Worm (Caenorhabditis elegans) whole organism, midembryonic: ENCODE measurements around the gene T14B4.3.

Experiments used
- T22C8.4 ChIP-seq: fragments of 200-800 bp; sonication (Bioruptor generic); IDR thresholded peaks from 2 replicates; pipeline ENCODE4 v1.3.6; 2022; ENCODE audit warnings: missing genetic modification characterization, missing compliant biosample characterization
- cog-1 ChIP-seq: sonication (generic microtip); optimal IDR thresholded peaks from 2 replicates; lab custom pipeline; 2016; ENCODE audit warnings: missing genetic modification characterization, missing compliant biosample characterization
- flt-1 ChIP-seq: fragments of 200-800 bp; sonication (Bioruptor generic); IDR thresholded peaks from 2 replicates; pipeline ENCODE4 v1.3.6; 2022; ENCODE audit warnings: missing genetic modification characterization, missing compliant biosample characterization
- klf-2 ChIP-seq: fragments of 200-800 bp; sonication (Bioruptor generic); conservative IDR thresholded peaks from 2 replicates; pipeline ENCODE4 v1.3.6; 2022; ENCODE audit warnings: missing genetic modification reagents, missing genetic modification characterization, missing compliant biosample characterization
- med-1 ChIP-seq: sonication (generic microtip); optimal IDR thresholded peaks from 2 replicates; lab custom pipeline; 2017; ENCODE audit warnings: missing genetic modification characterization, mild to moderate bottlenecking, missing compliant biosample characterization, antibody characterized with exemption, missing genetic modification reagents; ENCODE audit not compliant: insufficient read depth
- ref-1 ChIP-seq: fragments of 200-800 bp; sonication (Bioruptor generic); conservative IDR thresholded peaks from 2 replicates; pipeline ENCODE4 v1.3.6; 2022; ENCODE audit warnings: missing genetic modification reagents, missing genetic modification characterization, missing compliant biosample characterization
- tab-1 ChIP-seq: fragments of 200-800 bp; sonication (Bioruptor generic); IDR thresholded peaks from 2 replicates; pipeline ENCODE4 v1.3.6; 2022; ENCODE audit warnings: missing genetic modification characterization, missing compliant biosample characterization
- ztf-23 ChIP-seq: fragments of 200-800 bp; sonication (Bioruptor generic); IDR thresholded peaks from 2 replicates; pipeline ENCODE4 v1.3.6; 2022; ENCODE audit warnings: missing genetic modification reagents, missing genetic modification characterization, missing compliant biosample characterization
- ztf-29 ChIP-seq: fragments of 200-800 bp; sonication (Bioruptor generic); IDR thresholded peaks from 2 replicates; pipeline ENCODE4 v1.3.6; 2022; ENCODE audit warnings: missing genetic modification reagents, missing genetic modification characterization, missing compliant biosample characterization

T14B4.3 gene

DNA sequence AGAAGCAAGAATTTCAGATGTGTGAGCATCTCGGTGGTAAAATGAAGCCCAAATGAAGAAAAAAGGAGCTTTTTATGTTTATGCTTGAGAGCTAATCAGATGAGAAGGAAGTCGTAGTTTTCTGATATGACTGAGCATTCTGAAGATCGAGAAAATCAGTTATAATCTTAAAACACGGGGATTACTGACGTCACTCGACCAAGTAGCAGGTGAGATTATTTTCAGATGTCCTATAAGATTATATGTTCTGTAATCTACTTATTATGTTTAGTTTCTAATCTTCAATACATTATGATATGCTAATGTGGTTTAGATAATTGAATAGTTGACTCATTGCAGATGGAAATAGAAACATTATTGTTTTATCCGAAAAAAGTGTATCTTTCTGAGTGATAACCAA is 11.0 kb downstream of the T14B4.3 start, which contains the start of gene ins-14:
Gene ins-14, minus strand, starts transcription at position 32 of the 400 bp plus-strand sequence.
- no peak for TF ChIP-seq ztf-29 (GFP tag; lab: Robert Waterston, UW)
- no peak for TF ChIP-seq ref-1 (GFP tag; lab: Robert Waterston, UW)
- no peak for TF ChIP-seq flt-1 (GFP tag; lab: Robert Waterston, UW)
- no peak for TF ChIP-seq cog-1 (tag; lab: Kevin White, UChicago)
- no peak for TF ChIP-seq klf-2 (GFP tag; lab: Robert Waterston, UW)
- no peak for TF ChIP-seq ztf-23
- no peak for TF ChIP-seq T22C8.4
- TF ChIP-seq tab-1 (GFP tag; lab: Robert Waterston, UW) = no peak
- no peak for TF ChIP-seq med-1 (GFP tag; lab: Kevin White, UChicago)

DNA sequence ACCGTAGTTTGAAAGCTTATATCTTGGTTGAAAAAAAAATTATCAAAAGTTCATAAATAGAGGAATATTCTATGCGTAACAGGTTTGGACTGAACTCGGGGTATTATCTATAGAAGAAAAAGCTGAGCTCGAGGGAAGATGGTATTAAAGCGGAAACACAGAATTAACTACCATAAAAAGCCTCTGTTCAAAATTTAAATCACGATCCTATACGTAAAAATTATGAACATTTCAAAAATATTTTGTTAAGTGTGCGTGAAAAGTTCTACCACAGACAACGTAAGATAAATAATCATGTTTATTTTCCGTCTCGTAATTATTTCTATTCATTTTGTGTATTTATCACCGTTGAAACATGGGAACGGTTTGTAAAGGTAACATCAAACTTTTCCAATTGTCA is 11.7 kb downstream of the T14B4.3 start, which contains the start of gene F41G3.5:
Gene F41G3.5, plus strand, starts transcription at position 301 of the 400 bp plus-strand sequence.
- TF ChIP-seq tab-1 (GFP tag; lab: Robert Waterston, UW) = no peak
- no peak for TF ChIP-seq ref-1 (GFP tag; lab: Robert Waterston, UW)
- no peak for TF ChIP-seq cog-1 (tag; lab: Kevin White, UChicago)
- no peak for TF ChIP-seq klf-2 (GFP tag; lab: Robert Waterston, UW)
- TF ChIP-seq med-1 (GFP tag; lab: Kevin White, UChicago) = no peak
- no peak for TF ChIP-seq T22C8.4
- no peak for TF ChIP-seq ztf-23
- TF ChIP-seq ztf-29 (GFP tag; lab: Robert Waterston, UW) = no peak
- no peak for TF ChIP-seq flt-1 (GFP tag; lab: Robert Waterston, UW)

DNA sequence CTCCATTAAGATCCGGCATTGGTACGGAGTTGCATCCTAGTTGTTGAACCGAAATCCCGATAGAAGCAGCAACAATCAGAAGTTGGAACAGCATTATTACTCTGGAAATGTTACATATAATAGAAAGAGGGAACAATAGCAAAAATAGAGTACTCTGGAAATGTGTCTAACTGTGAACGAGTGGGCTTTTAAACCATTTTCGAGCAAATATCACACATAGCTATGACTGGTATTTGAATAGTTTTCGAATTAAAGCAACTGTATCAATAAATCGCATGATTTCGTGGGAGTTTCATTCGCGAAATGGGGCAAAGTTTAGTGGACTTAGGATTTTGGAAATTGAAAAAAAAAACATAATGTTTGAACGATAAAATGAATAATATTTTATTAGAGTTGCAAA is 14.7 kb downstream of the T14B4.3 start, which contains the start of gene F41G3.10:
Gene F41G3.10, minus strand, starts transcription at position 101 of the 400 bp plus-strand sequence.
- TF ChIP-seq cog-1 (tag; lab: Kevin White, UChicago) = no peak

DNA sequence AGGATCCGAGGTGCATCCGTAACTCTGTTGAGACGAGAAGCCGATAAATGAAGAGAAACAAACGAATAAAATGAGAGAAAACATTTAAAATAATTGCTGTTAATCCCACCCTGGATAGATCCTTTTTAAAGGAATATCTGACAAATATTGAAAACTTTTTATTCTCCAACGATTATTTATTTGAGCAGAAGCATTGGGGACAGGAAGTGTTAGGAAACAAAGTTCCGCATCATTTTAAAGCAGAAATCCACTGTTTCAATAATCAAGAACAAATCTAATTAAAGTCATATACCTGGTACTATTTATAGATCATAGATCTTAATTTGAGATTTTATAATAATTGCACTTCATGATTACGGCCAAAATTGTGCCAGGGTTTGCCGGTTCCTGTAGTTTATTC is 16.2 kb downstream of the T14B4.3 start, which contains the start of gene F41G3.20:
Gene F41G3.20, minus strand, starts transcription at position 101 of the 400 bp plus-strand sequence.
- TF ChIP-seq flt-1 (GFP tag; lab: Robert Waterston, UW) (no peak), ref-1 (GFP tag; lab: Robert Waterston, UW) (no peak), T22C8.4 (no peak), tab-1 (GFP tag; lab: Robert Waterston, UW) (no peak), ztf-23 (no peak), ztf-29 (GFP tag; lab: Robert Waterston, UW) (no peak), med-1 (GFP tag; lab: Kevin White, UChicago) (no peak), cog-1 (tag; lab: Kevin White, UChicago) (no peak), klf-2 (GFP tag; lab: Robert Waterston, UW) (no peak)

DNA sequence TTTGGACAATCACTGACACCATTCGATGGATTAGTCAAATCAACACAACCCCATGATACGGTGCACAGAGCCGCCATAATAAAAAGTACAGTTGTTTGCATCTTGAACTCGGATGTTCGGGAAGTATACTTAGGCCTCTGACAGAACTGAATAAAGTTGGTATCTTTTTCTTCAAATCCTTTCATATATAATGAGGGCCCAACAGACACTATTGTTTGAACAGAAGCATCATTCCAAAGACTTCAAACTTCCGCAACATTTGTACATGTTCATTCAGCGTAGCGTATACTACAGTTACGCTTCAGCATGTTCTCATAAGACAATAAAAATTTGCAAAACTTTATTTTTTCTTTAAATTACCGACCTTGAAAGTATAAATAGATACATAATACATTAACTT is 17.3 kb downstream of the T14B4.3 start, which contains the start of gene F41G3.19:
Gene F41G3.19, minus strand, starts transcription at position 101 of the 400 bp plus-strand sequence.
- TF ChIP-seq ref-1 (GFP tag; lab: Robert Waterston, UW) (no peak), klf-2 (GFP tag; lab: Robert Waterston, UW) (no peak), tab-1 (GFP tag; lab: Robert Waterston, UW) (no peak), med-1 (GFP tag; lab: Kevin White, UChicago) (no peak), ztf-23 (no peak), cog-1 (tag; lab: Kevin White, UChicago) (no peak), T22C8.4 (no peak), ztf-29 (GFP tag; lab: Robert Waterston, UW) (no peak), flt-1 (GFP tag; lab: Robert Waterston, UW) (no peak)

DNA sequence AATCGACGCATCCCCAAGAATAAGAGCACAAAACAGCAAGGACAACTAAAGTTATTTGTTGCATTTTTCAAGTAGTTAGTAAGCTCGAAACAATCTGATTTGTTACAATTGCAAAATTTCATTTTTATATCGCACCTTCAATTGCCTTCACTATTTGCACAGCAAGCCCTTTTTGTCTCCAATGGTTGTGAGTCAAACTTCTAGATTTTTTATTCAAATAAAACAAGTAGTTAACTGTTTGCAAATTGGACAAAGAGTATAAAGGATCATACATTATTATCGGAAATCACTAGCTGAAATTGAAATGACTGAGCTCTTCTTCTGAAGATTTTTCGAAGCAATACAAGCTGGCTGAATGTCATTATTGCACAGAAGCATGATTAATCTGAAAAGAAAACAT is 18.1 kb downstream of the T14B4.3 start, which contains the start of gene F41G3.21:
Gene F41G3.21, minus strand, starts transcription at position 101 of the 400 bp plus-strand sequence.
- TF ChIP-seq flt-1 (GFP tag; lab: Robert Waterston, UW) = no peak

DNA sequence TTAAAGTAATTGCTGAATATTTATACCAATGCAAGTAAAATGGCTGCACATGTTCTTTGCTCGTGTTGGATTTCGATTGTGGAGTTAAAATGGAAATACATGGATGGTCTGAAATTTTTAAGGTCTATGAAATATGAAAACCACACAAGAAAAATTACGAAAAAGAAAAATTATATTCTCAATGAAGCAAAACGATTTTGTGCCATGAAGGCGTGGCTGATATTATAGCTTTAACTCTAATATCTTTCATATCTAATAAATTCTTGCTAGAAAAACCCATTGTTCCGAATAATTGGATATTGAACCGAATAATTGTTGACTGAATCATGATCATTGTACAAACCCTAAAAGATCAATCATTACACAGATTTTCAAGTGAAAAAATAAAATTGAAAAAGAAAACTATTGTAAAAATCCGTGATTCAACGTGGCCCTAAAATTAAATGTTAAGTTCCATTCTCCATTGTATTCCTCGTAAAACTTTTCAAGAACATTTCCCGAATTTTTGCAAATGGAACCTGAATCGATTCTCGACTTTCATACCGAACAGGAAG is 20.0 kb downstream of the T14B4.3 start, which contains the start of the genes srx-95 and fis-1:
Gene srx-95, minus strand, starts transcription at position 101 of the 554 bp plus-strand sequence.
Gene fis-1, plus strand, starts transcription at position 504 of the 554 bp plus-strand sequence.
- TF ChIP-seq med-1 (GFP tag; lab: Kevin White, UChicago) = no peak
- no peak for TF ChIP-seq ztf-29 (GFP tag; lab: Robert Waterston, UW)
- no peak for TF ChIP-seq flt-1 (GFP tag; lab: Robert Waterston, UW)

DNA sequence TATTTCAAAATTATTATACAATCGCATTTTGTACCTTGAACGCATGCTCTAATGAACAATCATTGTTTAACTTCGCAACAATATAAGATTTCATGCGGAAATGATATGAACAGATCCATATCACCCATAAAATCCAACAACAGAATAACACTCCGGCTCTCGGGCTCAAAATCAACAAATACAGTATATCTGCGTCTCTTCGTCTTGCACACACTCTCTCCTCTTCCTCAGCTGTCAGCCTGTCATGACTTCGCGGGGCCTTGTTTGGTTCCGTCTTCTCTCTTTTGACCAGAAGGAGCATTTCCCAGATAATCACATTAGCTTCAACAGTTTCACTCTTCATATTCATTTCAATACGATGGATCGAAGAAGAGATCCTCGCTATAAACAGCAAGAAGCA is 21.5 kb downstream of the T14B4.3 start, which contains the start of gene F41G3.3:
Gene F41G3.3, plus strand, starts transcription at position 301 of the 400 bp plus-strand sequence.
- TF ChIP-seq ztf-29 (GFP tag; lab: Robert Waterston, UW) (no peak), T22C8.4 (no peak), ref-1 (GFP tag; lab: Robert Waterston, UW) (no peak), klf-2 (GFP tag; lab: Robert Waterston, UW) (no peak), cog-1 (tag; lab: Kevin White, UChicago) (no peak), med-1 (GFP tag; lab: Kevin White, UChicago) (no peak), flt-1 (GFP tag; lab: Robert Waterston, UW) (no peak), tab-1 (GFP tag; lab: Robert Waterston, UW) (no peak), ztf-23 (no peak)

DNA sequence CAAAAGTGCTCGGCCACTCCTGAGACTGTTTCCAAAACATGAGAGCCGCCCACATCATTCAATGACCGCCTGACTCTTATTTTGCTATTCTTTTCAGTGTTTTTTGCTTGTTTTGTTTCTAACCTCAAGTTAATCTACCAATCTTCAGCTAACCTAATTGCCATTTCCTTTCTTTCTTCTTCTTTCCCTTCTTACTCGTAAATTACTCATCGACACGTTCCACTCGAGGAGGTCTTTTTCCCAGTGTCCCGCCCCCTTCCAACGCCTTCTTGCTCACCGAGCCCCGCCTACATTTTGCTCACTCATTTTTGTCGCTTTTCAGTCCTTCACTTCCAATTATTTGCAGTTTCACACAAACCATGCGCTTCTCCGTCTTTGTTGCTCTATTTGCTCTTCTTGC is 30.0 kb downstream of the T14B4.3 start, which contains the start of gene nlp-50:
Gene nlp-50, plus strand, starts transcription at position 301 of the 400 bp plus-strand sequence.
- TF ChIP-seq T22C8.4 = no peak
- TF ChIP-seq flt-1 (GFP tag; lab: Robert Waterston, UW) = no peak
- no peak for TF ChIP-seq tab-1 (GFP tag; lab: Robert Waterston, UW)
- no peak for TF ChIP-seq ztf-29 (GFP tag; lab: Robert Waterston, UW)
- no peak for TF ChIP-seq med-1 (GFP tag; lab: Kevin White, UChicago)
- no peak for TF ChIP-seq klf-2 (GFP tag; lab: Robert Waterston, UW)
- TF ChIP-seq ztf-23 = no peak
- TF ChIP-seq ref-1 (GFP tag; lab: Robert Waterston, UW) = no peak
- no peak for TF ChIP-seq cog-1 (tag; lab: Kevin White, UChicago)
